Worm (Caenorhabditis elegans) whole organism, L4/young adult: ENCODE measurements around the gene C13G5.2.

Source experiments
- W03F9.2 ChIP-seq: fragments of 150-350 bp; optimal IDR thresholded peaks from 2 replicates; lab custom pipeline; 2014; ENCODE audit warnings: missing biosample characterization, missing genetic modification characterization
- dao-5 ChIP-seq: sonication (generic microtip); optimal IDR thresholded peaks from 2 replicates; lab custom pipeline; 2016; ENCODE audit warnings: missing genotype, missing genetic modification characterization, moderate library complexity, missing compliant biosample characterization
- him-1 ChIP-seq: sonication (generic microtip); optimal IDR thresholded peaks from 2 replicates; lab custom pipeline; 2016; ENCODE audit warnings: missing genotype, missing genetic modification reagents, missing genetic modification characterization, missing compliant biosample characterization

DNA sequence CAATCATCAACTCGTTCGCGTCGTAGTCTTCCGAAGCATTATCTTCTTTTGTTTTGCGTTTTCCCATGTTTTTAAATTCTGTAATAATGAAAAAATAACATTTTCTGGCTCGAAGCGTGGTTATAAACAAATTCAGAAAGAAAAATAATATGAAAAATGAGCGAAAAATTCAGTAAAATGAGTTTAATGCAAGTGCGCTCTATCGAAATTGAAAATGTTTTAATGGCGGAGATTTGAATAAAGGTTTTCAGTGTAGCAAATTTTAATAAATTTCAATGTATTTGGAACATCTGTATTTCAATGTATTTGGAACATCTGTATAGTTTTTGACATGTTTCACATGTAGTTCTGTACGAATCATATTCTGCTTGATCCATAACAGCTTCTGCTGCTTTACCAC is 3.8 kb downstream of the C13G5.2 start, which contains the start of gene rha-2:
- no peak for TF ChIP-seq W03F9.2 (tag; lab: Kevin White, UChicago)
- TF ChIP-seq dao-5, result no peak
- TF ChIP-seq him-1 (tag; lab: Kevin White, UChicago), result no peak
